In the genomic region with DNA sequence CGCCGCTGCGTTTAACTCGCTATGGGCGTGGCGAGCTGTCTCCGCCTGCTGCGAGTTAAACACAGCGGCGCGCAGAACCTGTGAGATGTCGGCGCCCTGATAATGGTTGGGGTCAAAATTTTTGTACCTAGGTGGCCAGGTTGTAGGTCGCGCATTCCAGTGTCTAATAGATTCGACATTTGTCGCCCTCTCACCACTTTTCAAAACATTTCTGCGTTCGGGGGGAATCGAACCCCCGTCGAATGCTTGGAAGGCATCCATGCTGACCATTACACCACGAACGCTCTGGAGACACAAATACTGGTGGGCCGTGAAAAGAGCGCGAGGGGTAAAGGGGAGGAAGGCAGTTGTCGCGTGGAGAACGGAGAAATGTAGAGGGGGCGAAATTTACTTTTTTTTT, we compare ENCODE assay signal across 2 worm cellular contexts.
A peak's percentile ranks its signal among the peaks of the same experiment; 100 is the strongest.
TF ChIP-seq lines count a peak whose summit lies in the region.

No protein-coding gene starts in this region.

TF ChIP-seq in whole organism, L1 larva, 84 proteins besides CTCF, POLR2A, EP300 and RAD21 (continued from another document):
- TF ChIP-seq ama-1 (optimal IDR thresholded peaks at IDR 0.05; lab: Kevin White, UChicago), result no peak
- no peak for TF ChIP-seq egl-27 (tag; optimal IDR thresholded peaks at IDR 0.05; lab: Kevin White, UChicago)
- TF ChIP-seq nhr-47 (tag; optimal IDR thresholded peaks at IDR 0.05; lab: Kevin White, UChicago), result peak; percentile 76
- no peak for TF ChIP-seq ztf-11 (tag; optimal IDR thresholded peaks at IDR 0.05; lab: Kevin White, UChicago)
- TF ChIP-seq lin-15B (tag; optimal IDR thresholded peaks at IDR 0.05; lab: Kevin White, UChicago), result no peak
- TF ChIP-seq aha-1 (tag; optimal IDR thresholded peaks at IDR 0.05; lab: Kevin White, UChicago), result no peak
- TF ChIP-seq efl-1 (optimal IDR thresholded peaks at IDR 0.05; lab: Kevin White, UChicago), result peak; percentile 9 to 24
- peak in 1 of 2 experiments; percentile 63 for TF ChIP-seq efl-1 (GFP tag; optimal IDR thresholded peaks at IDR 0.05 in 1 of 2; lab: Kevin White, UChicago)
- TF ChIP-seq ceh-88 (GFP tag; IDR thresholded peaks at IDR 0.05; lab: Robert Waterston, UW), result 0 out of 2 replicates have a peak, but pooled peaks have one; percentile 20
- peak; percentile 60 for TF ChIP-seq fkh-8 (tag; optimal IDR thresholded peaks at IDR 0.05; lab: Kevin White, UChicago)
- TF ChIP-seq lsy-2 (tag; optimal IDR thresholded peaks at IDR 0.05; lab: Kevin White, UChicago), result peak; percentile 32 to 39
- peak; percentile 44 for TF ChIP-seq nhr-71 (tag; optimal IDR thresholded peaks at IDR 0.05; lab: Kevin White, UChicago)
- TF ChIP-seq skn-1 (tag; optimal IDR thresholded peaks at IDR 0.05; lab: Kevin White, UChicago), result peak; percentile 81
- TF ChIP-seq dsc-1 (tag; optimal IDR thresholded peaks at IDR 0.05; lab: Kevin White, UChicago), result peak; percentile 67
- no peak for TF ChIP-seq lir-3 (tag; optimal IDR thresholded peaks at IDR 0.05; lab: Kevin White, UChicago; ENCODE audit: poor library complexity)
- TF ChIP-seq fkh-4 (tag; optimal IDR thresholded peaks at IDR 0.05; lab: Kevin White, UChicago; ENCODE audit: borderline replicate concordance), result no peak
- no peak for TF ChIP-seq isw-1 (GFP tag; IDR thresholded peaks at IDR 0.05; lab: Robert Waterston, UW)
- TF ChIP-seq sox-4 (tag; optimal IDR thresholded peaks at IDR 0.05; lab: Kevin White, UChicago), result no peak
- no peak for TF ChIP-seq nhr-85 (tag; lab: Kevin White, UChicago)
- peak; percentile 41 for TF ChIP-seq grh-1 (GFP tag; IDR thresholded peaks at IDR 0.05; lab: Robert Waterston, UW)
- TF ChIP-seq ces-1 (GFP tag; optimal IDR thresholded peaks at IDR 0.05; lab: Kevin White, UChicago), result no peak
- no peak for TF ChIP-seq blmp-1 (tag; optimal IDR thresholded peaks at IDR 0.05; lab: Kevin White, UChicago)
- TF ChIP-seq hlh-17 (GFP tag; optimal IDR thresholded peaks at IDR 0.05; lab: Kevin White, UChicago; ENCODE audit: borderline replicate concordance), result no peak
- TF ChIP-seq mab-9 (GFP tag; IDR thresholded peaks at IDR 0.05; lab: Robert Waterston, UW), result no peak
- TF ChIP-seq sptf-1 (tag; optimal IDR thresholded peaks at IDR 0.05; lab: Kevin White, UChicago), result no peak
- TF ChIP-seq swsn-7 (tag; optimal IDR thresholded peaks at IDR 0.05; lab: Kevin White, UChicago), result peak; percentile 33
- TF ChIP-seq irx-1 (tag; optimal IDR thresholded peaks at IDR 0.05; lab: Kevin White, UChicago), result peak; percentile 44
- TF ChIP-seq tbx-2 (tag; optimal IDR thresholded peaks at IDR 0.05; lab: Kevin White, UChicago), result peak; percentile 4
- TF ChIP-seq nhr-19 (GFP tag; conservative IDR thresholded peaks at IDR 0.05; lab: Robert Waterston, UW), result peak; percentile 64
- TF ChIP-seq lin-13 (GFP tag; optimal IDR thresholded peaks at IDR 0.05; lab: Kevin White, UChicago), result no peak
- TF ChIP-seq nhr-77 (tag; optimal IDR thresholded peaks at IDR 0.05; lab: Kevin White, UChicago), result peak; percentile 32
- TF ChIP-seq nhr-11 (tag; optimal IDR thresholded peaks at IDR 0.05; lab: Kevin White, UChicago), result no peak
- peak in 1 of 2 experiments; percentile 62 for TF ChIP-seq lin-35 (GFP tag; optimal IDR thresholded peaks at IDR 0.05; lab: Kevin White, UChicago)
- TF ChIP-seq mef-2 (tag; optimal IDR thresholded peaks at IDR 0.05; lab: Kevin White, UChicago), result no peak
- peak; percentile 69 for TF ChIP-seq snpc-4 (tag; optimal IDR thresholded peaks at IDR 0.05; lab: Kevin White, UChicago)
- peak; percentile 36 for TF ChIP-seq fos-1 (tag; optimal IDR thresholded peaks at IDR 0.05; lab: Kevin White, UChicago)
- TF ChIP-seq nhr-90 (tag; optimal IDR thresholded peaks at IDR 0.05; lab: Kevin White, UChicago; ENCODE audit: poor library complexity), result peak; percentile 69
- TF ChIP-seq ceh-82 (tag; optimal IDR thresholded peaks at IDR 0.05; lab: Kevin White, UChicago), result peak; percentile 33 to 65 (median 58)

TF ChIP-seq in whole organism, young adult, 124 proteins besides CTCF, POLR2A, EP300 and RAD21 (continued from another document):
- TF ChIP-seq ztf-6 (GFP tag; IDR thresholded peaks at IDR 0.05; lab: Robert Waterston, UW) (peak; percentile 55; the same call in 1 of the 2 replicates), mes-4 (tag; optimal IDR thresholded peaks at IDR 0.05; lab: Kevin White, UChicago) (peak; percentile 57), sdz-38 (tag; optimal IDR thresholded peaks at IDR 0.05; lab: Kevin White, UChicago) (no peak), bed-1 (GFP tag; IDR thresholded peaks at IDR 0.05; lab: Robert Waterston, UW) (0 out of 2 replicates have a peak, but pooled peaks have one; percentile 57), ztf-22 (GFP tag; optimal IDR thresholded peaks at IDR 0.05; lab: Kevin White, UChicago) (peak; percentile 70), K11D2.4 (GFP tag; IDR thresholded peaks at IDR 0.05; lab: Robert Waterston, UW) (peak; percentile 89), let-526 (GFP tag; IDR thresholded peaks at IDR 0.05; lab: Robert Waterston, UW) (no peak), ceh-100 (GFP tag; IDR thresholded peaks at IDR 0.05; lab: Robert Waterston, UW) (peak; percentile 46; the same call in 1 of the 2 replicates), ekl-4 (GFP tag; IDR thresholded peaks at IDR 0.05; lab: Robert Waterston, UW) (peak; percentile 66), F57A8.1 (GFP tag; optimal IDR thresholded peaks at IDR 0.05; lab: Kevin White, UChicago) (peak; percentile 31), F57C9.4 (tag; optimal IDR thresholded peaks at IDR 0.05; lab: Kevin White, UChicago) (no peak), somi-1 (GFP tag; optimal IDR thresholded peaks at IDR 0.05; lab: Kevin White, UChicago) (peak; percentile 51), B0019.2 (GFP tag; conservative IDR thresholded peaks at IDR 0.05; lab: Robert Waterston, UW) (no peak; the same call in 1 of the 2 replicates), gei-17 (GFP tag; optimal IDR thresholded peaks at IDR 0.05; lab: Kevin White, UChicago) (peak; percentile 88), dox-1 (GFP tag; IDR thresholded peaks at IDR 0.05; lab: Robert Waterston, UW) (peak; percentile 94), ZK185.1 (tag; optimal IDR thresholded peaks at IDR 0.05; lab: Kevin White, UChicago; ENCODE audit: poor library complexity, severe bottlenecking) (peak; percentile 77), K12H6.12 (tag; optimal IDR thresholded peaks at IDR 0.05; lab: Kevin White, UChicago) (peak; percentile 46), madf-10 (tag; optimal IDR thresholded peaks at IDR 0.05; lab: Kevin White, UChicago) (peak; percentile 76), Y79H2A.3 (GFP tag; conservative IDR thresholded peaks at IDR 0.05; lab: Robert Waterston, UW) (no peak), F49E8.2 (tag; optimal IDR thresholded peaks at IDR 0.05; lab: Kevin White, UChicago; ENCODE audit: insufficient read depth) (no peak), cebp-1 (GFP tag; IDR thresholded peaks at IDR 0.05; lab: Robert Waterston, UW) (0 out of 2 replicates have a peak, but pooled peaks have one; percentile 35), cebp-1 (tag; optimal IDR thresholded peaks at IDR 0.05; lab: Kevin White, UChicago) (peak; percentile 78), him-1 (tag; optimal IDR thresholded peaks at IDR 0.05; lab: Kevin White, UChicago) (peak; percentile 68), akir-1 (GFP tag; optimal IDR thresholded peaks at IDR 0.05; lab: Kevin White, UChicago) (peak; percentile 29), ceh-40 (GFP tag; IDR thresholded peaks at IDR 0.05; lab: Robert Waterston, UW) (0 out of 2 replicates have a peak, but pooled peaks have one; percentile 51), bed-2 (GFP tag; IDR thresholded peaks at IDR 0.05; lab: Robert Waterston, UW) (no peak), rcor-1 (GFP tag; IDR thresholded peaks at IDR 0.05; lab: Robert Waterston, UW) (peak; percentile 64), egl-44 (GFP tag; IDR thresholded peaks at IDR 0.05; lab: Robert Waterston, UW) (peak; percentile 90), zim-3 (tag; optimal IDR thresholded peaks at IDR 0.05; lab: Kevin White, UChicago) (peak; percentile 75), ceh-27 (GFP tag; optimal IDR thresholded peaks at IDR 0.05; lab: Kevin White, UChicago) (peak; percentile 78), ztf-18 (tag; optimal IDR thresholded peaks at IDR 0.05; lab: Kevin White, UChicago) (peak; percentile 61), egl-18 (GFP tag; IDR thresholded peaks at IDR 0.05; lab: Robert Waterston, UW) (peak; percentile 79; the same call in 1 of the 2 replicates), madf-6 (GFP tag; IDR thresholded peaks at IDR 0.05; lab: Robert Waterston, UW) (peak; percentile 51; the same call in 1 of the 2 replicates), fkh-3 (tag; optimal IDR thresholded peaks at IDR 0.05; lab: Kevin White, UChicago) (peak; percentile 50), attf-3 (GFP tag; conservative IDR thresholded peaks at IDR 0.05; lab: Robert Waterston, UW) (no peak), nfyb-1 (GFP tag; IDR thresholded peaks at IDR 0.05; lab: Robert Waterston, UW) (peak; percentile 92), let-607 (tag; optimal IDR thresholded peaks at IDR 0.05; lab: Kevin White, UChicago) (peak; percentile 46 to 63), C17E4.6 (GFP tag; IDR thresholded peaks at IDR 0.05; lab: Robert Waterston, UW) (0 out of 2 replicates have a peak, but pooled peaks have one; percentile 34), lsl-1 (GFP tag; optimal IDR thresholded peaks at IDR 0.05; lab: Kevin White, UChicago) (peak; percentile 2), nhr-179 (tag; optimal IDR thresholded peaks at IDR 0.05; lab: Kevin White, UChicago) (peak; percentile 53), B0336.3 (GFP tag; IDR thresholded peaks at IDR 0.05; lab: Robert Waterston, UW) (peak; percentile 74), mxl-1 (tag; optimal IDR thresholded peaks at IDR 0.05; lab: Kevin White, UChicago) (peak; percentile 67), ztf-3 (GFP tag; optimal IDR thresholded peaks at IDR 0.05; lab: Kevin White, UChicago) (no peak), T07F8.4 (tag; optimal IDR thresholded peaks at IDR 0.05; lab: Kevin White, UChicago) (peak; percentile 47), zfh-2 (GFP tag; conservative IDR thresholded peaks at IDR 0.05; lab: Robert Waterston, UW) (peak; percentile 83), F22D6.2 (tag; optimal IDR thresholded peaks at IDR 0.05; lab: Kevin White, UChicago) (peak; percentile 45), hrde-1 (tag; optimal IDR thresholded peaks at IDR 0.05; lab: Kevin White, UChicago; ENCODE audit: borderline replicate concordance) (peak; percentile 43), rpc-1 (optimal IDR thresholded peaks at IDR 0.05; lab: Kevin White, UChicago) (peak; percentile 74), rpc-1 (tag; optimal IDR thresholded peaks at IDR 0.05; lab: Kevin White, UChicago) (peak; percentile 85), nhr-27 (tag; optimal IDR thresholded peaks at IDR 0.05; lab: Kevin White, UChicago) (peak; percentile 51), hmg-20 (GFP tag; IDR thresholded peaks at IDR 0.05; lab: Robert Waterston, UW) (0 out of 2 replicates have a peak, but pooled peaks have one; percentile 65), lin-26 (GFP tag; IDR thresholded peaks at IDR 0.05; lab: Robert Waterston, UW) (peak; percentile 83), mcd-1 (GFP tag; IDR thresholded peaks at IDR 0.05; lab: Robert Waterston, UW) (peak; percentile 74), snpc-4 (GFP tag; optimal IDR thresholded peaks at IDR 0.05; lab: Kevin White, UChicago) (peak; percentile 66), snpc-4 (tag; optimal IDR thresholded peaks at IDR 0.05; lab: Kevin White, UChicago) (peak in 3 of 4 experiments; percentile 78 to 86 (median 81)), xnd-1 (tag; optimal IDR thresholded peaks at IDR 0.05; lab: Kevin White, UChicago) (no peak), tbx-9 (tag; optimal IDR thresholded peaks at IDR 0.05; lab: Kevin White, UChicago; ENCODE audit: borderline replicate concordance) (no peak), T26A5.8 (tag; optimal IDR thresholded peaks at IDR 0.05; lab: Kevin White, UChicago) (peak; percentile 8), Y67H2A.10 (GFP tag; conservative IDR thresholded peaks at IDR 0.05; lab: Robert Waterston, UW) (peak; percentile 32), nhr-90 (tag; optimal IDR thresholded peaks at IDR 0.05; lab: Kevin White, UChicago) (peak; percentile 88), sptf-2 (GFP tag; optimal IDR thresholded peaks at IDR 0.05; lab: Kevin White, UChicago) (peak; percentile 71), lin-40 (tag; optimal IDR thresholded peaks at IDR 0.05; lab: Kevin White, UChicago) (peak; percentile 81), nhr-80 (tag; optimal IDR thresholded peaks at IDR 0.05; lab: Kevin White, UChicago) (peak; percentile 43), nhr-120 (GFP tag; IDR thresholded peaks at IDR 0.05; lab: Robert Waterston, UW) (peak; percentile 79; the same call in 1 of the 2 replicates), F23B12.7 (tag; optimal IDR thresholded peaks at IDR 0.05; lab: Kevin White, UChicago; ENCODE audit: insufficient read depth) (peak; percentile 23), Y53G8AR.9 (GFP tag; conservative IDR thresholded peaks at IDR 0.05; lab: Robert Waterston, UW) (peak; percentile 78), B0035.1 (tag; optimal IDR thresholded peaks at IDR 0.05; lab: Kevin White, UChicago) (peak; percentile 79), repo-1 (tag; optimal IDR thresholded peaks at IDR 0.05; lab: Kevin White, UChicago) (peak; percentile 54), aptf-2 (GFP tag; conservative IDR thresholded peaks at IDR 0.05; lab: Robert Waterston, UW) (no peak), egrh-3 (GFP tag; IDR thresholded peaks at IDR 0.05; lab: Robert Waterston, UW) (no peak; the same call in 1 of the 2 replicates), lin-54 (GFP tag; optimal IDR thresholded peaks at IDR 0.05; lab: Kevin White, UChicago) (peak; percentile 64), athp-1 (tag; optimal IDR thresholded peaks at IDR 0.05; lab: Kevin White, UChicago) (peak; percentile 29), lir-1 (GFP tag; conservative IDR thresholded peaks at IDR 0.05; lab: Robert Waterston, UW) (no peak; the same call in 1 of the 2 replicates), C06A6.2 (GFP tag; conservative IDR thresholded peaks at IDR 0.05; lab: Robert Waterston, UW) (0 out of 2 replicates have a peak, but pooled peaks have one; percentile 30), ceh-79 (tag; optimal IDR thresholded peaks at IDR 0.05; lab: Kevin White, UChicago) (no peak), ztf-26 (tag; optimal IDR thresholded peaks at IDR 0.05; lab: Kevin White, UChicago) (peak; percentile 68), unc-62 (GFP tag; optimal IDR thresholded peaks at IDR 0.05; lab: Kevin White, UChicago) (no peak)
